Fruit fly (Drosophila melanogaster) whole organism, embryonic: ENCODE data around the gene Mdh2.
A peak's percentile ranks its signal among the peaks of the same experiment; 100 is the strongest.

Experiments used
- Adf1 ChIP-seq: fragments of 200-800 bp; sonication (Bioruptor generic); IDR thresholded peaks from 2 replicates; pipeline ENCODE4 v1.3.6; 2022; ENCODE audit warnings: missing biosample characterization, missing genetic modification characterization
- Atf3 ChIP-seq: fragments of 200-800 bp; sonication (Bioruptor generic); optimal IDR thresholded peaks from 3 replicates; lab custom pipeline; 2016; ENCODE audit warnings: missing biosample characterization, missing genetic modification characterization
- CG10959 ChIP-seq: fragments of 200-800 bp; sonication (Bioruptor generic); IDR thresholded peaks from 2 replicates; pipeline ENCODE4 v1.3.6; 2022; ENCODE audit warnings: missing biosample characterization, missing genetic modification characterization
- CG11456 ChIP-seq: fragments of 200-800 bp; sonication (Bioruptor generic); IDR thresholded peaks from 3 replicates; pipeline ENCODE4 v1.3.6; 2022; ENCODE audit warnings: missing biosample characterization, missing genetic modification characterization
- CG13775 ChIP-seq: fragments of 200-800 bp; sonication (Bioruptor generic); optimal IDR thresholded peaks from 3 replicates; lab custom pipeline; 2017; ENCODE audit warnings: missing biosample characterization, mild to moderate bottlenecking, missing genetic modification characterization
- CG14050 ChIP-seq: fragments of 200-800 bp; sonication (Bioruptor generic); IDR thresholded peaks from 3 replicates; pipeline ENCODE4 v1.3.6; 2022; ENCODE audit warnings: missing biosample characterization, missing genetic modification characterization
- CG15601 ChIP-seq: fragments of 200-800 bp; sonication (Bioruptor generic); optimal IDR thresholded peaks from 3 replicates; lab custom pipeline; 2019; ENCODE audit warnings: missing biosample characterization, mild to moderate bottlenecking, missing genetic modification characterization, moderate library complexity
- CG16779 ChIP-seq: fragments of 200-800 bp; sonication (Bioruptor generic); IDR thresholded peaks from 2 replicates; pipeline ENCODE4 v1.3.6; 2022; ENCODE audit warnings: missing biosample characterization, missing genetic modification characterization
- CG17385 ChIP-seq: fragments of 200-800 bp; sonication (Bioruptor generic); optimal IDR thresholded peaks from 3 replicates; lab custom pipeline; 2018; ENCODE audit warnings: missing biosample characterization, mild to moderate bottlenecking, missing genetic modification characterization
- CG18599 ChIP-seq: fragments of 200-800 bp; sonication (Bioruptor generic); optimal IDR thresholded peaks from 3 replicates; lab custom pipeline; 2017; ENCODE audit warnings: missing biosample characterization, missing genetic modification characterization, mild to moderate bottlenecking, moderate library complexity, missing genetic modification reagents
- CG3407 ChIP-seq: fragments of 200-800 bp; sonication (Bioruptor generic); optimal IDR thresholded peaks from 2 replicates; lab custom pipeline; 2018; ENCODE audit warnings: missing biosample characterization, mild to moderate bottlenecking, missing genetic modification characterization
- CG4360 ChIP-seq: fragments of 200-800 bp; sonication (Bioruptor generic); IDR thresholded peaks from 2 replicates; pipeline ENCODE4 v1.3.6; 2022; ENCODE audit warnings: missing biosample characterization, missing genetic modification characterization
- CG43689 ChIP-seq: fragments of 200-800 bp; sonication (Bioruptor generic); IDR thresholded peaks from 2 replicates; pipeline ENCODE4 v1.3.6; 2022; ENCODE audit warnings: missing biosample characterization, missing genetic modification characterization
- CG7357 ChIP-seq: fragments of 200-800 bp; sonication (Bioruptor generic); IDR thresholded peaks from 3 replicates; pipeline ENCODE4 v1.3.6; 2022; ENCODE audit warnings: missing biosample characterization, missing genetic modification characterization
- CG7745 ChIP-seq: fragments of 200-800 bp; sonication (Bioruptor generic); optimal IDR thresholded peaks from 2 replicates; lab custom pipeline; 2018; ENCODE audit warnings: missing biosample characterization, mild to moderate bottlenecking, missing genetic modification characterization, moderate library complexity
- CG7839 ChIP-seq: fragments of 200-800 bp; sonication (Bioruptor generic); optimal IDR thresholded peaks from 3 replicates; lab custom pipeline; 2018; ENCODE audit warnings: missing biosample characterization, mild to moderate bottlenecking, missing genetic modification characterization, moderate library complexity
- CG7963 ChIP-seq: fragments of 200-800 bp; sonication (Bioruptor generic); IDR thresholded peaks from 3 replicates; pipeline ENCODE4 v1.3.6; 2022; ENCODE audit warnings: missing biosample characterization, missing genetic modification characterization; ENCODE audit not compliant: partially characterized antibody
- Dip3 ChIP-seq: fragments of 200-800 bp; sonication (Bioruptor generic); optimal IDR thresholded peaks from 3 replicates; lab custom pipeline; 2016; ENCODE audit warnings: missing biosample characterization, missing genetic modification characterization
- HLH3B ChIP-seq: fragments of 200-800 bp; sonication (Bioruptor generic); IDR thresholded peaks from 2 replicates; pipeline ENCODE4 v1.3.6; 2022; ENCODE audit warnings: missing biosample characterization, missing genetic modification characterization
- Max ChIP-seq: fragments of 200-800 bp; sonication (Bioruptor generic); optimal IDR thresholded peaks from 2 replicates; lab custom pipeline; 2016; ENCODE audit warnings: missing biosample characterization, mild to moderate bottlenecking, missing genetic modification characterization
- Meics ChIP-seq: fragments of 200-800 bp; sonication (Bioruptor generic); optimal IDR thresholded peaks from 2 replicates; lab custom pipeline; 2017; ENCODE audit warnings: missing biosample characterization, mild to moderate bottlenecking, missing genetic modification characterization
- NK7.1 ChIP-seq: fragments of 200-800 bp; sonication (Bioruptor generic); optimal IDR thresholded peaks from 3 replicates; lab custom pipeline; 2016; ENCODE audit warnings: missing biosample characterization, missing genetic modification characterization
- Nf-YA ChIP-seq: fragments of 200-800 bp; sonication (Bioruptor generic); IDR thresholded peaks from 2 replicates; pipeline ENCODE4 v1.3.6; 2022; ENCODE audit warnings: missing biosample characterization, missing genetic modification characterization
- Nf-YB ChIP-seq: fragments of 200-800 bp; sonication (Bioruptor generic); optimal IDR thresholded peaks from 3 replicates; lab custom pipeline; 2019; ENCODE audit warnings: missing biosample characterization, mild to moderate bottlenecking, missing genetic modification characterization, moderate library complexity
- Six4 ChIP-seq: fragments of 200-800 bp; sonication (Bioruptor generic); optimal IDR thresholded peaks from 2 replicates; lab custom pipeline; 2016; ENCODE audit warnings: missing biosample characterization, missing genetic modification characterization
- Sox100B ChIP-seq: fragments of 200-800 bp; sonication (Bioruptor generic); optimal IDR thresholded peaks from 3 replicates; lab custom pipeline; 2018; ENCODE audit warnings: missing biosample characterization, mild to moderate bottlenecking, missing genetic modification characterization
- amos ChIP-seq: fragments of 200-800 bp; sonication (Bioruptor generic); IDR thresholded peaks from 2 replicates; pipeline ENCODE4 v1.3.6; 2022; ENCODE audit warnings: missing biosample characterization, missing genetic modification characterization; ENCODE audit not compliant: partially characterized antibody
- bbx ChIP-seq: fragments of 200-800 bp; sonication (Bioruptor generic); IDR thresholded peaks from 2 replicates; pipeline ENCODE4 v1.3.6; 2022; ENCODE audit warnings: missing biosample characterization, missing genetic modification characterization; ENCODE audit not compliant: partially characterized antibody
- bsh ChIP-seq, 2 experiments: fragments of 200-800 bp; sonication (Bioruptor generic); optimal IDR thresholded peaks; 2 replicates each; lab custom pipeline; 2017 to 2018; ENCODE audit warnings: mild to moderate bottlenecking in 2 of 2, missing biosample characterization in 2 of 2, missing genetic modification characterization in 2 of 2, moderate library complexity in 1 of 2
- crp ChIP-seq, 2 experiments: fragments of 200-800 bp; sonication (Bioruptor generic); optimal IDR thresholded peaks; 2 replicates in 1 of 2; 3 replicates in 1 of 2; lab custom pipeline; 2017; ENCODE audit warnings: missing biosample characterization in 2 of 2, missing genetic modification characterization in 2 of 2, mild to moderate bottlenecking in 1 of 2, moderate library complexity in 1 of 2
- fd102C ChIP-seq: fragments of 200-800 bp; sonication (Bioruptor generic); optimal IDR thresholded peaks from 2 replicates; lab custom pipeline; 2018; ENCODE audit warnings: missing biosample characterization, mild to moderate bottlenecking, missing genetic modification characterization, moderate library complexity
- gem ChIP-seq: fragments of 200-800 bp; sonication (Bioruptor generic); optimal IDR thresholded peaks from 2 replicates; lab custom pipeline; 2019; ENCODE audit warnings: missing biosample characterization, mild to moderate bottlenecking, missing genetic modification characterization, moderate library complexity
- grau ChIP-seq: fragments of 200-800 bp; optimal IDR thresholded peaks from 3 replicates; lab custom pipeline; 2019; ENCODE audit warnings: missing biosample characterization, mild to moderate bottlenecking, missing genetic modification characterization, moderate library complexity
- gsb ChIP-seq: fragments of 200-800 bp; sonication (Bioruptor generic); IDR thresholded peaks from 2 replicates; pipeline ENCODE4 v1.3.6; 2022; ENCODE audit warnings: missing biosample characterization, missing genetic modification characterization
- hkb ChIP-seq, 2 experiments: fragments of 200-800 bp in 1 of 2; fragments of >200 bp in 1 of 2; sonication (Bioruptor generic) in 1 of 2; IDR thresholded peaks in 1 of 2; optimal IDR thresholded peaks in 1 of 2; 2 replicates each; pipeline versions ENCODE4 v1.3.6 to Lab custom; 2017 to 2022; ENCODE audit warnings: missing biosample characterization in 1 of 2, missing genetic modification characterization in 1 of 2
- klu ChIP-seq: fragments of 200-800 bp; sonication (Bioruptor generic); IDR thresholded peaks from 2 replicates; pipeline ENCODE4 v1.3.6; 2022; ENCODE audit warnings: missing biosample characterization, missing genetic modification characterization
- lab ChIP-seq: fragments of 200-800 bp; sonication (Bioruptor generic); optimal IDR thresholded peaks from 3 replicates; lab custom pipeline; 2017; ENCODE audit warnings: missing biosample characterization, missing genetic modification characterization, mild to moderate bottlenecking, moderate library complexity, missing genetic modification reagents
- lmd ChIP-seq: fragments of 200-800 bp; sonication (Bioruptor generic); IDR thresholded peaks from 2 replicates; pipeline ENCODE4 v1.3.6; 2022; ENCODE audit warnings: missing biosample characterization, missing genetic modification characterization
- lola ChIP-seq, 3 experiments: fragments of >200 bp in 2 of 3; fragments of 200-800 bp in 1 of 3; sonication (Bioruptor generic) in 1 of 3; optimal IDR thresholded peaks; 2 replicates each; lab custom pipeline; 2017 to 2019; ENCODE audit warnings: missing biosample characterization in 3 of 3, missing genetic modification characterization in 3 of 3, mild to moderate bottlenecking in 1 of 3, moderate library complexity in 1 of 3
- mam ChIP-seq: fragments of 200-800 bp; sonication (Bioruptor generic); optimal IDR thresholded peaks from 3 replicates; lab custom pipeline; 2016; ENCODE audit warnings: missing biosample characterization, missing genetic modification characterization
- pho ChIP-seq: fragments of 200-800 bp; sonication (Bioruptor generic); optimal IDR thresholded peaks from 2 replicates; lab custom pipeline; 2016; ENCODE audit warnings: missing biosample characterization, missing genetic modification characterization
- tap ChIP-seq: fragments of 200-800 bp; optimal IDR thresholded peaks from 3 replicates; lab custom pipeline; 2019; ENCODE audit warnings: missing biosample characterization, mild to moderate bottlenecking, missing genetic modification characterization, moderate library complexity
- tll ChIP-seq, 2 experiments: fragments of 200-800 bp in 1 of 2; fragments of >200 bp in 1 of 2; sonication (Bioruptor generic) in 1 of 2; optimal IDR thresholded peaks; 2 replicates each; lab custom pipeline; 2017 to 2019; ENCODE audit warnings: missing biosample characterization in 2 of 2, missing genetic modification characterization in 2 of 2, mild to moderate bottlenecking in 1 of 2, moderate library complexity in 1 of 2
- tna ChIP-seq: fragments of 200-800 bp; sonication (Bioruptor generic); IDR thresholded peaks from 2 replicates; pipeline ENCODE4 v1.3.6; 2022; ENCODE audit warnings: missing biosample characterization, missing genetic modification characterization; ENCODE audit not compliant: partially characterized antibody
- tx ChIP-seq: fragments of 200-800 bp; sonication (Bioruptor generic); optimal IDR thresholded peaks from 2 replicates; lab custom pipeline; 2016; ENCODE audit warnings: missing biosample characterization, missing genetic modification characterization
- unpg ChIP-seq: fragments of 200-800 bp; sonication (Bioruptor generic); optimal IDR thresholded peaks from 3 replicates; lab custom pipeline; 2018; ENCODE audit warnings: missing biosample characterization, mild to moderate bottlenecking, missing genetic modification characterization, moderate library complexity
- zen2 ChIP-seq: fragments of 200-800 bp; sonication (Bioruptor generic); IDR thresholded peaks from 3 replicates; pipeline ENCODE4 v1.3.6; 2022; ENCODE audit warnings: missing biosample characterization, missing genetic modification characterization; ENCODE audit not compliant: partially characterized antibody

Mdh2 gene

dm6 chr3R:18274328-18275098 is 48.3 kb downstream of the Mdh2 start, which contains the start of the genes Vps39 and eIF1A (continued):
- TF ChIP-seq grau (tag; lab: Kevin White, UChicago): no peak
- TF ChIP-seq lab (GFP tag; lab: Kevin White, UChicago): no peak
- TF ChIP-seq Sox100B (GFP tag; lab: Kevin White, UChicago): no peak
- TF ChIP-seq tx (GFP tag; lab: Kevin White, UChicago): peak; percentile 3
- peak; percentile 71 for TF ChIP-seq Max
- TF ChIP-seq unpg (GFP tag; lab: Kevin White, UChicago): peak; percentile 12
- no peak for TF ChIP-seq Adf1 (GFP tag; lab: Robert Waterston, UW)
- TF ChIP-seq tna (GFP tag; lab: Robert Waterston, UW): peak; percentile 83
- no peak for TF ChIP-seq CG10959 (GFP tag; lab: Robert Waterston, UW)
- TF ChIP-seq Atf3 (GFP tag; lab: Kevin White, UChicago): peak; percentile 20
- no peak for TF ChIP-seq CG7357 (GFP tag; lab: Robert Waterston, UW)
- no peak for TF ChIP-seq CG3407
- TF ChIP-seq CG15601 (tag; lab: Kevin White, UChicago): no peak
- peak; percentile 66 for TF ChIP-seq CG7963 (GFP tag; lab: Robert Waterston, UW)
- TF ChIP-seq lola (GFP tag; optimal IDR thresholded peaks at IDR 0.05; lab: Kevin White, UChicago): peak in 1 of 3 experiments; percentile 24
- TF ChIP-seq Dip3 (GFP tag; lab: Kevin White, UChicago): peak; percentile 21
- TF ChIP-seq CG16779: no peak
- no peak for TF ChIP-seq gem
- no peak for TF ChIP-seq CG7745
- TF ChIP-seq pho (GFP tag; lab: Kevin White, UChicago): peak; percentile 64
- TF ChIP-seq bbx (GFP tag; lab: Robert Waterston, UW): peak; percentile 67
- TF ChIP-seq CG43689 (GFP tag; lab: Robert Waterston, UW): no peak
- TF ChIP-seq tll (GFP tag; optimal IDR thresholded peaks at IDR 0.05; lab: Kevin White, UChicago): no peak
- TF ChIP-seq CG11456 (GFP tag; lab: Robert Waterston, UW): peak; percentile 35; the same call in 1 of the 3 replicates
- TF ChIP-seq tap (tag; lab: Kevin White, UChicago): no peak
- TF ChIP-seq Six4 (GFP tag; lab: Kevin White, UChicago): no peak
- peak in 1 of 2 experiments; percentile 6 for TF ChIP-seq bsh (GFP tag; optimal IDR thresholded peaks at IDR 0.05; lab: Kevin White, UChicago)
- TF ChIP-seq Meics (GFP tag; lab: Kevin White, UChicago): peak; percentile 38
- TF ChIP-seq Nf-YB (GFP tag; lab: Kevin White, UChicago): no peak
- TF ChIP-seq mam (GFP tag; lab: Kevin White, UChicago): peak; percentile 47
- TF ChIP-seq CG7839 (tag; lab: Kevin White, UChicago): no peak
- peak; percentile 70 for TF ChIP-seq CG18599 (GFP tag; lab: Kevin White, UChicago)
- no peak for TF ChIP-seq gsb (GFP tag; lab: Robert Waterston, UW)
- TF ChIP-seq hkb (optimal IDR thresholded peaks at IDR 0.05; lab: Kevin White, UChicago): no peak
- no peak for TF ChIP-seq hkb (GFP tag; IDR thresholded peaks at IDR 0.05; lab: Robert Waterston, UW)
- peak in 1 of 2 experiments; percentile 69 for TF ChIP-seq crp (GFP tag; optimal IDR thresholded peaks at IDR 0.05; lab: Kevin White, UChicago)
- peak; percentile 72; the same call in 1 of the 2 replicates for TF ChIP-seq CG4360 (GFP tag; lab: Robert Waterston, UW)
- no peak for TF ChIP-seq lmd (GFP tag; lab: Robert Waterston, UW)
- no peak for TF ChIP-seq Nf-YA
- peak; percentile 71; the same call in 1 of the 3 replicates for TF ChIP-seq zen2 (GFP tag; lab: Robert Waterston, UW)
- TF ChIP-seq fd102C (GFP tag; lab: Kevin White, UChicago): no peak
- peak; percentile 82 for TF ChIP-seq amos (GFP tag; lab: Robert Waterston, UW)
- TF ChIP-seq NK7.1 (GFP tag; lab: Kevin White, UChicago): no peak
- no peak; the same call in 1 of the 2 replicates for TF ChIP-seq HLH3B
- TF ChIP-seq CG14050: no peak
- TF ChIP-seq CG13775 (GFP tag; lab: Kevin White, UChicago): peak; percentile 17
- TF ChIP-seq klu (GFP tag; lab: Robert Waterston, UW): no peak
- no peak for TF ChIP-seq CG17385 (GFP tag; lab: Kevin White, UChicago)
